Fruit fly (Drosophila melanogaster): ENCODE measurements around the gene Slc25A46a.

Gene Slc25A46a

dm6 chrX:15989631-15990030, 6.1 kb downstream of the Slc25A46a start:
- TF ChIP-seq CG12768 (GFP tag; optimal IDR thresholded peaks at IDR 0.05) (no peak), tj (GFP tag; optimal IDR thresholded peaks at IDR 0.05) (peak; percentile 96), cic (GFP tag; optimal IDR thresholded peaks at IDR 0.05) (no peak), CG11617 (GFP tag; optimal IDR thresholded peaks at IDR 0.05) (no peak)

- no peak for TF ChIP-seq CG5204 (GFP tag; optimal IDR thresholded peaks at IDR 0.05)
- TF ChIP-seq CG14711 (tag; optimal IDR thresholded peaks at IDR 0.05), result no peak
- TF ChIP-seq Mnt (GFP tag; optimal IDR thresholded peaks at IDR 0.05), result peak; percentile 29
- no peak for TF ChIP-seq cnc (optimal IDR thresholded peaks at IDR 0.05)
- TF ChIP-seq Hr96 (GFP tag; optimal IDR thresholded peaks at IDR 0.05), result no peak
- TF ChIP-seq CG33017 (tag; optimal IDR thresholded peaks at IDR 0.05), result no peak
- peak; percentile 13 for TF ChIP-seq ovo (GFP tag; optimal IDR thresholded peaks at IDR 0.05)
- TF ChIP-seq CG7101 (tag; optimal IDR thresholded peaks at IDR 0.05), result peak; percentile 18
- peak; percentile 73 for TF ChIP-seq bab1 (GFP tag; optimal IDR thresholded peaks at IDR 0.05)
- TF ChIP-seq Crg-1 (GFP tag; optimal IDR thresholded peaks at IDR 0.05), result no peak
- TF ChIP-seq Clk (GFP tag; optimal IDR thresholded peaks at IDR 0.05), result no peak
Observed at dm6 chrX:15991618-15992526, 8.3 kb downstream of the Slc25A46a start, which contains the start of the genes CG46312, eIF5 and exd. Gene CG46312, minus strand, starts transcription at chrX:15991974. Gene eIF5, minus strand, starts transcription at chrX:15991974. Gene exd, plus strand, starts transcription at chrX:15992468.

- TF ChIP-seq Hr96 (GFP tag; optimal IDR thresholded peaks at IDR 0.05) (no peak), kay (GFP tag; ENCODE audit: borderline replicate concordance) (peak; percentile 93), CG12768 (GFP tag; optimal IDR thresholded peaks at IDR 0.05) (no peak), CG7045 (GFP tag; optimal IDR thresholded peaks at IDR 0.05) (no peak), Mnt (GFP tag; optimal IDR thresholded peaks at IDR 0.05) (peak; percentile 2), toe (GFP tag; optimal IDR thresholded peaks at IDR 0.05) (no peak), CG33017 (tag; optimal IDR thresholded peaks at IDR 0.05) (no peak), CG5204 (GFP tag; optimal IDR thresholded peaks at IDR 0.05) (no peak)
Observed at dm6 chrX:15992527-15992897, 8.9 kb downstream of the Slc25A46a start.

- peak; percentile 99 for TF ChIP-seq Mnt (GFP tag; optimal IDR thresholded peaks at IDR 0.05)
- TF ChIP-seq Hr96 (GFP tag; optimal IDR thresholded peaks at IDR 0.05), result no peak
Observed at dm6 chrX:15996831-15997230, 13.3 kb downstream of the Slc25A46a start, which contains the start of gene CG8939. Gene CG8939, plus strand, starts transcription at chrX:15997016.

dm6 chrX:16005066-16005465, 21.5 kb downstream of the Slc25A46a start:
- TF ChIP-seq Clk (GFP tag; optimal IDR thresholded peaks at IDR 0.05), result no peak
- TF ChIP-seq kay (GFP tag; ENCODE audit: borderline replicate concordance), result peak; percentile 74
- TF ChIP-seq CG33017 (tag; optimal IDR thresholded peaks at IDR 0.05), result no peak

dm6 chrX:16005551-16006197, 22.1 kb downstream of the Slc25A46a start, which contains the start of the genes vap and CG12698:
Gene vap, minus strand, starts transcription at chrX:16005812.
Gene CG12698, plus strand, starts transcription at chrX:16006147.
- TF ChIP-seq Crg-1 (GFP tag; optimal IDR thresholded peaks at IDR 0.05), result no peak
- peak; percentile 24 for TF ChIP-seq ovo (GFP tag; optimal IDR thresholded peaks at IDR 0.05)
- TF ChIP-seq kay (GFP tag; ENCODE audit: borderline replicate concordance), result peak; percentile 56
- TF ChIP-seq CG5204 (GFP tag; optimal IDR thresholded peaks at IDR 0.05), result no peak
- no peak for TF ChIP-seq CG1620 (GFP tag; optimal IDR thresholded peaks at IDR 0.05)
- no peak for TF ChIP-seq CG14711 (tag; optimal IDR thresholded peaks at IDR 0.05)
- no peak for TF ChIP-seq cic (GFP tag; optimal IDR thresholded peaks at IDR 0.05)

dm6 chrX:16008814-16009213, 25.2 kb downstream of the Slc25A46a start, which contains the start of gene Muc14A:
Gene Muc14A, plus strand, starts transcription at chrX:16009114.
- TF ChIP-seq CG33017 (tag; optimal IDR thresholded peaks at IDR 0.05) (no peak), cic (GFP tag; optimal IDR thresholded peaks at IDR 0.05) (no peak), CG1620 (GFP tag; optimal IDR thresholded peaks at IDR 0.05) (no peak), bab1 (GFP tag; optimal IDR thresholded peaks at IDR 0.05) (no peak), CG5204 (GFP tag; optimal IDR thresholded peaks at IDR 0.05) (no peak)
